Worm (Caenorhabditis elegans): ENCODE data around the gene Y46E12BL.2.

Gene Y46E12BL.2

ce11 chrII:15265951-15266350, 33.2 kb downstream of the Y46E12BL.2 start:
- TF ChIP-seq sox-2 (GFP tag; IDR thresholded peaks at IDR 0.05) (no peak), ref-2 (tag; optimal IDR thresholded peaks at IDR 0.05) (no peak), hlh-13 (GFP tag; optimal IDR thresholded peaks at IDR 0.05) (no peak)

DNA sequence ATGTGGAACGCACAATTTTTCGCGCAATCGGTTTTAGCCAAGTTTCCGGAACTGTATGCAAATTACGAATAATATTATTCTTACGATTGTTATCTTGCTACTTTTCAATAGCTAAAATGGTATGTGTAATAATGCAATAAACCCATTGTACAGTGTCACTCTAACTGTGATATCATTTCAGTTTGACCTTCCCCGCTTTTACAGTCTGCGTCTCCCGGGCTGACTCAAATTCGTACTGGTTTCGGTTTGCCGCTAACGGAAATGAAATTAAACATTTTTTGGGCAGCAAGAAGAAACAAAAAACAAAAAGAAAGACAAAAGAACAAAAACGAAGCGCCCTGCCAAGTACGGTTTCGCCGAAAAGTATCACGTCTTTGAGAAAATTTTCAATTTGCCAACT, 33.7 kb downstream of the Y46E12BL.2 start:
- no peak for TF ChIP-seq hlh-8 (tag; optimal IDR thresholded peaks at IDR 0.05)
- no peak for TF ChIP-seq C08G9.2 (tag; optimal IDR thresholded peaks at IDR 0.05)

DNA sequence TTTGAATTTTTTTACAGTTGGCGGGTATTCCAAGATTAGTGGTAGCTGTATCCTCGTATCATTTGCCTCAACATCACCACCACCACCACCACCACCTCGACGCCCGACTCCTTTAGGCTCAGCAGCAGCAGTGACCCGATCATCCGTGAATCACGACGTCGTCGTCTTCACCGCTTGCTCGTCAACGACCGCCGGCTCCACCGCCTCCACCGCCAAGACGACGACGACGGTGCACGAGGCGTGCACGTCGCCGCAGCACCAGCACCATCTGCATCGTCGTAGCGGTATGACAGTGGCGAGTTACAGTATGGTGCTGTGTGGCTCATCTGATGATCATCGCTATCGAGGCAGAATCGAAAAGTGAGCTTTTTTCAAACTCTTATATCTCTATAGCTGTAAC, 35.4 kb downstream of the Y46E12BL.2 start, which contains the start of gene rga-9:
TSS of gene rga-9 (plus strand) at position 16 of the 400 bp plus-strand sequence.
- TF ChIP-seq gmeb-2 (tag; optimal IDR thresholded peaks at IDR 0.05), result no peak
- TF ChIP-seq ceh-6 (GFP tag; optimal IDR thresholded peaks at IDR 0.05), result no peak
- no peak for TF ChIP-seq ceh-2 (tag; optimal IDR thresholded peaks at IDR 0.05)
- TF ChIP-seq pqm-1 (tag; optimal IDR thresholded peaks at IDR 0.05), result no peak
- no peak for TF ChIP-seq rnt-1 (tag; optimal IDR thresholded peaks at IDR 0.05)
- no peak for TF ChIP-seq mec-3 (tag; optimal IDR thresholded peaks at IDR 0.05; ENCODE audit: borderline replicate concordance)
- TF ChIP-seq elt-4 (tag; optimal IDR thresholded peaks at IDR 0.05), result no peak
- no peak for TF ChIP-seq ahr-1 (tag; optimal IDR thresholded peaks at IDR 0.05)
- TF ChIP-seq zip-5 (tag; optimal IDR thresholded peaks at IDR 0.05), result no peak
- no peak for TF ChIP-seq pha-2 (tag; optimal IDR thresholded peaks at IDR 0.05)
- no peak for TF ChIP-seq pag-3 (tag; optimal IDR thresholded peaks at IDR 0.05; ENCODE audit: borderline replicate concordance)
- no peak for TF ChIP-seq ceh-45 (GFP tag; IDR thresholded peaks at IDR 0.05)
- no peak for TF ChIP-seq pax-1 (tag; optimal IDR thresholded peaks at IDR 0.05)
- no peak for TF ChIP-seq pha-4 (tag; optimal IDR thresholded peaks at IDR 0.05)
- TF ChIP-seq ceh-31 (tag; optimal IDR thresholded peaks at IDR 0.05), result no peak
- no peak for TF ChIP-seq ama-1 (optimal IDR thresholded peaks at IDR 0.05)
- no peak for TF ChIP-seq madf-2 (tag; optimal IDR thresholded peaks at IDR 0.05)
- TF ChIP-seq ceh-22 (tag; optimal IDR thresholded peaks at IDR 0.05), result no peak
- no peak for TF ChIP-seq hlh-15 (tag; optimal IDR thresholded peaks at IDR 0.05)
- TF ChIP-seq ttx-3 (tag; optimal IDR thresholded peaks at IDR 0.05), result no peak

DNA sequence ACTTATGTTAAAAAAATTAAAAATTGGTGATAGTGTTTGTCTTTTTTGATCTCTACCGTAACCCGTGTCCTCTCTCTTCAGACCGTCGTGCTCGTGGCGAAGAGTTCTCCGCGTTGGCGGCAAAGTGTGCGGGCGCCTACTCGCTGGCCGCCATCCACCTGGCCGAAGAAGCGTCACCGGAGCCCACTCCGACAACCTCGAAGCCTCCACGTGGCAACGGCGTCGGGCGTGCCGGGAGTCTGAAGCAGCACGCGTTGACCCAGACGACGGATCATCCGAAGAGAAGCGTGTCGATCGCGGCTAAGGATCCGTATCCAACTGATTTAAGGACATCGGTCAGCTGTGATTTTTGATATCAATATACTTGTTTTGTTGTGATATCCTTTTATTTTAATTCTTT, 40.2 kb downstream of the Y46E12BL.2 start:
- TF ChIP-seq nhr-11 (tag; optimal IDR thresholded peaks at IDR 0.05) (no peak), ref-2 (tag; optimal IDR thresholded peaks at IDR 0.05) (peak; percentile 44)
